Fruit fly (Drosophila melanogaster) S2 (cell line): ENCODE data around the gene Larp4B.

Experiments
- CG8478 ChIP-seq: fragments of >200 bp; optimal IDR thresholded peaks from 2 replicates; lab custom pipeline; 2018
- CTCF ChIP-seq, 2 experiments: fragments of >200 bp; optimal IDR thresholded peaks; 2 replicates each; lab custom pipeline; 2018

DNA sequence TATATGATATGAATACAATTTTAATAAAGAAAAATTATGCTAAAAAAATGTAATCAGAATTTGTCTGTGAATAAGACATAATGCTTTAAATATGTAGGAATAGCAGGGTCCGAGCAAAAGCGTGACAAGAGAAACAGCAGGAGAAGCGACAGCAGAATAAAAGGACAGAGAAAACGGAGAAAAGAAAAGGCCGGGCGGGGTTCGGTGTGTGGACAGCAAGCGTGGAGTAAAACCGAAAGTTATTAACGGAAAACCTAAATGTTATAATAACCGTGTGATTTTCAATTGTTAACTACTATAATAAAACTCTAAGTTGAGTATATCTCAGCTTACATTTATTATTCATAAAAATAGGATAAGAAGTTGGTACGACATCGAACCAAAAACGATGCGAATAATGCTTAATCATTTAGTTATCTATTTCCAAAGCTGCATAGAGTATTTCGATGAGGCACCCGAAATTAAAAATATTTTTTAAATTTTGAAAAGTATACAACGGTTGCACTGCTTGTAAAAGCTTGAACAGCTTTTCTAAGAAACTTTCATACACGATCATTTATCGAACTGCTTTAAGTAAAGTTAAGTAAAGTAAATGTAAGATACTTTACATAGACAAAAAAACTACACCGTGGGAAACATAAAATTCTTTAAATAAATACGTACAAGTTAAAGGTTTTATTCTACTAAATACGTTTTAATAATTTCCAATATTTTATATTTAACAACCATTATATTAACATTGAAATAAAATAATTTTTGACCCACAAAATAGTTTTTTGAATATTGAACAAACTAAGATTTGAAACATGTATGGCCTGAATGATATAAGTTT, 27.2 kb downstream of the Larp4B start:
- TF ChIP-seq CTCF (optimal IDR thresholded peaks at IDR 0.05; lab: Kevin White, UChicago) (no peak), CG8478 (lab: Kevin White, UChicago) (no peak)
